Worm (Caenorhabditis elegans): Measurements from ENCODE around the gene unc-53.

DNA sequence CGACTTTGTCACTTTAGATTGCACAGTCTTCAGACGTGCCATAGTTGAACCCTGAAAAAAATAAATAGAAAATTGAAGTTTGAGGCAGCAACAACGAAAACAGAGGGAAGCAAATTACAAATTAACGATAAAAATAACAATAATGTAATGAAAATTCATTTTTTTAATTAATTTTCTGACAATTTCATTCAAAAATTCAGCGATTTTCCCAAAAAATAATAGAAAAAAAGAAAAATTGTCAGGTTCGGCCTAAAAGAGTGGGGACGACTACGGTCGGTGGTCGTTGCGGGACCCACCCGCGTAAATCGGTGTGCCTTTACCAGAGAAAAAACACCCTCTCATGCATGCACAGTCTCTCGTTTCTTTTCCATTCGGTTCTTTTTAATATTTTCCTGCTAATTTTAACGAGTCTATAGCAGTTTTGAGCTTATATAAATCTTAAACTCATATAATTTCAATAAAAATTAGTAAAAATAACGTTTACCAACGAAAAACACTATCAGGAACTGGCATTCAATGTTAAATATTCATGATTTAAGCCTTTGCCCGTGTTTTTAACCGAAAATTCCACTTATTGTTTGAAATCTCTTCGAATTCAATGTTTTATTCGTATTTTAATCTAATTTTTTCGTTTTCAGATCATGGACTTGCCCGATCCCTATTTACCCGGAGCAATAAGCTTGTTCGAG lies 37.2 kb upstream of the unc-53 start, which contains the start of the genes rps-9 and lsm-1:
- TF ChIP-seq ceh-13 (GFP tag; optimal IDR thresholded peaks at IDR 0.05) (no peak), ama-1 (optimal IDR thresholded peaks at IDR 0.05) (no peak), hnd-1 (tag; optimal IDR thresholded peaks at IDR 0.05) (no peak), ets-7 (tag; optimal IDR thresholded peaks at IDR 0.05) (no peak)
